Worm (Caenorhabditis elegans): ENCODE measurements around the gene M02B7.7.

M02B7.7 gene

ce11 chrIV:3840480-3840879 is 33.5 kb upstream of the M02B7.7 start:
- no peak for TF ChIP-seq flt-1 (GFP tag; IDR thresholded peaks at IDR 0.05)
- no peak for TF ChIP-seq ztf-23 (GFP tag; IDR thresholded peaks at IDR 0.05)
- TF ChIP-seq T22C8.4 (GFP tag; IDR thresholded peaks at IDR 0.05), result no peak
- no peak for TF ChIP-seq klf-2 (GFP tag; conservative IDR thresholded peaks at IDR 0.05)
- no peak for TF ChIP-seq med-1 (GFP tag; optimal IDR thresholded peaks at IDR 0.05; ENCODE audit: insufficient read depth)
- TF ChIP-seq ztf-29 (GFP tag; IDR thresholded peaks at IDR 0.05), result no peak
- TF ChIP-seq tab-1 (GFP tag; IDR thresholded peaks at IDR 0.05), result no peak
- no peak for TF ChIP-seq ref-1 (GFP tag; conservative IDR thresholded peaks at IDR 0.05)
- TF ChIP-seq cog-1 (tag; optimal IDR thresholded peaks at IDR 0.05), result no peak

ce11 chrIV:3839420-3839819 is 32.4 kb upstream of the M02B7.7 start, which contains the start of gene F28F9.2:
Gene F28F9.2, plus strand, starts transcription at chrIV:3839720.
- TF ChIP-seq tab-1 (GFP tag; IDR thresholded peaks at IDR 0.05) (no peak), cog-1 (tag; optimal IDR thresholded peaks at IDR 0.05) (no peak), med-1 (GFP tag; optimal IDR thresholded peaks at IDR 0.05; ENCODE audit: insufficient read depth) (no peak), flt-1 (GFP tag; IDR thresholded peaks at IDR 0.05) (no peak), ztf-23 (GFP tag; IDR thresholded peaks at IDR 0.05) (no peak), ref-1 (GFP tag; conservative IDR thresholded peaks at IDR 0.05) (no peak), klf-2 (GFP tag; conservative IDR thresholded peaks at IDR 0.05) (no peak), T22C8.4 (GFP tag; IDR thresholded peaks at IDR 0.05) (no peak), ztf-29 (GFP tag; IDR thresholded peaks at IDR 0.05) (no peak)

- no peak for TF ChIP-seq cog-1 (tag; optimal IDR thresholded peaks at IDR 0.05)
- TF ChIP-seq T22C8.4 (GFP tag; IDR thresholded peaks at IDR 0.05), result no peak
- no peak for TF ChIP-seq flt-1 (GFP tag; IDR thresholded peaks at IDR 0.05)
- no peak for TF ChIP-seq ztf-29 (GFP tag; IDR thresholded peaks at IDR 0.05)
- no peak for TF ChIP-seq med-1 (GFP tag; optimal IDR thresholded peaks at IDR 0.05; ENCODE audit: insufficient read depth)
- no peak for TF ChIP-seq tab-1 (GFP tag; IDR thresholded peaks at IDR 0.05)
- TF ChIP-seq ref-1 (GFP tag; conservative IDR thresholded peaks at IDR 0.05), result no peak
- no peak for TF ChIP-seq ztf-23 (GFP tag; IDR thresholded peaks at IDR 0.05)
- no peak for TF ChIP-seq klf-2 (GFP tag; conservative IDR thresholded peaks at IDR 0.05)
Measured at ce11 chrIV:3838687-3839086, 31.7 kb upstream of the M02B7.7 start.

- no peak for TF ChIP-seq klf-2 (GFP tag; conservative IDR thresholded peaks at IDR 0.05)
- no peak for TF ChIP-seq ztf-23 (GFP tag; IDR thresholded peaks at IDR 0.05)
- no peak for TF ChIP-seq ref-1 (GFP tag; conservative IDR thresholded peaks at IDR 0.05)
- TF ChIP-seq tab-1 (GFP tag; IDR thresholded peaks at IDR 0.05), result no peak
- no peak for TF ChIP-seq T22C8.4 (GFP tag; IDR thresholded peaks at IDR 0.05)
- TF ChIP-seq cog-1 (tag; optimal IDR thresholded peaks at IDR 0.05), result no peak
- TF ChIP-seq ztf-29 (GFP tag; IDR thresholded peaks at IDR 0.05), result no peak
- no peak for TF ChIP-seq med-1 (GFP tag; optimal IDR thresholded peaks at IDR 0.05; ENCODE audit: insufficient read depth)
- no peak for TF ChIP-seq flt-1 (GFP tag; IDR thresholded peaks at IDR 0.05)
Measured at ce11 chrIV:3835065-3835464, 28.1 kb upstream of the M02B7.7 start, which contains the start of gene cal-3. Gene cal-3, minus strand, starts transcription at chrIV:3835165.

- no peak for TF ChIP-seq ref-1 (GFP tag; conservative IDR thresholded peaks at IDR 0.05)
- no peak for TF ChIP-seq flt-1 (GFP tag; IDR thresholded peaks at IDR 0.05)
Measured at ce11 chrIV:3833778-3834177, 26.8 kb upstream of the M02B7.7 start.

- TF ChIP-seq med-1 (GFP tag; optimal IDR thresholded peaks at IDR 0.05; ENCODE audit: insufficient read depth) (no peak), cog-1 (tag; optimal IDR thresholded peaks at IDR 0.05) (no peak), ztf-29 (GFP tag; IDR thresholded peaks at IDR 0.05) (no peak), T22C8.4 (GFP tag; IDR thresholded peaks at IDR 0.05) (no peak), ref-1 (GFP tag; conservative IDR thresholded peaks at IDR 0.05) (no peak)
Measured at ce11 chrIV:3832040-3832439, 25.0 kb upstream of the M02B7.7 start.

- no peak for TF ChIP-seq flt-1 (GFP tag; IDR thresholded peaks at IDR 0.05)
Measured at ce11 chrIV:3827724-3828123, 20.7 kb upstream of the M02B7.7 start.

ce11 chrIV:3826590-3827128 is 19.7 kb upstream of the M02B7.7 start, which contains the start of gene F28F9.3:
Gene F28F9.3, plus strand, starts transcription at chrIV:3826890.
- TF ChIP-seq klf-2 (GFP tag; conservative IDR thresholded peaks at IDR 0.05) (no peak), tab-1 (GFP tag; IDR thresholded peaks at IDR 0.05) (no peak), T22C8.4 (GFP tag; IDR thresholded peaks at IDR 0.05) (no peak), ztf-29 (GFP tag; IDR thresholded peaks at IDR 0.05) (no peak), flt-1 (GFP tag; IDR thresholded peaks at IDR 0.05) (no peak), ztf-23 (GFP tag; IDR thresholded peaks at IDR 0.05) (no peak), cog-1 (tag; optimal IDR thresholded peaks at IDR 0.05) (no peak), med-1 (GFP tag; optimal IDR thresholded peaks at IDR 0.05; ENCODE audit: insufficient read depth) (no peak), ref-1 (GFP tag; conservative IDR thresholded peaks at IDR 0.05) (no peak)

- TF ChIP-seq flt-1 (GFP tag; IDR thresholded peaks at IDR 0.05) (no peak), T22C8.4 (GFP tag; IDR thresholded peaks at IDR 0.05) (no peak), tab-1 (GFP tag; IDR thresholded peaks at IDR 0.05) (no peak), med-1 (GFP tag; optimal IDR thresholded peaks at IDR 0.05; ENCODE audit: insufficient read depth) (no peak), klf-2 (GFP tag; conservative IDR thresholded peaks at IDR 0.05) (no peak), cog-1 (tag; optimal IDR thresholded peaks at IDR 0.05) (no peak), ztf-29 (GFP tag; IDR thresholded peaks at IDR 0.05) (no peak), ref-1 (GFP tag; conservative IDR thresholded peaks at IDR 0.05) (no peak), ztf-23 (GFP tag; IDR thresholded peaks at IDR 0.05) (no peak)
Measured at ce11 chrIV:3825388-3825787, 18.4 kb upstream of the M02B7.7 start.

ce11 chrIV:3824720-3825119 is 17.7 kb upstream of the M02B7.7 start:
- TF ChIP-seq cog-1 (tag; optimal IDR thresholded peaks at IDR 0.05), result peak; percentile 48
- no peak for TF ChIP-seq flt-1 (GFP tag; IDR thresholded peaks at IDR 0.05)

- TF ChIP-seq ref-1 (GFP tag; conservative IDR thresholded peaks at IDR 0.05) (no peak), ztf-23 (GFP tag; IDR thresholded peaks at IDR 0.05) (no peak)
Measured at ce11 chrIV:3821554-3821953, 14.6 kb upstream of the M02B7.7 start.
